Fruit fly (Drosophila melanogaster): Measurements from ENCODE around the gene CG12605.

Gene CG12605

DNA sequence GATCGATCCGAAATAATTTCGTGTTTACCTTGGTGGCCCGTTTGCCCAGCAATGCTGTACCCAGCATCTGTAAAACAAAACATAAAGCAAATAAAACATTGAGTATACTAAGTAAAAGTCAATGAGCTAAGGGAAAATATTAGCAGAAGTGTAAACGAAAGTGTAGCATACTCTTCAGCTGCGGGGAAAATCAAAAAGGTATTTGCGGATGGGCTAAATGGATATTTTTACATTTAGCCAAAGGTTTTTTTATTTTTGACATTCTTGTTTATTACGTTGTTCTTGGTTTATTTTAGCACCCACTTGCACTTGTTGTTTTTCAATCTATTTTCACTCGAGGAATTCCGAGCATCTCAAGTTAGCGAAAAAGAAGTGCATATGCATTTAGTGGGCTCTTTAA lies 33.6 kb downstream of the CG12605 start:
- TF ChIP-seq Awh (GFP tag; IDR thresholded peaks at IDR 0.05) = no peak
- TF ChIP-seq bsh (GFP tag; optimal IDR thresholded peaks at IDR 0.05) = peak in 1 of 2 experiments; percentile 18
- peak; percentile 15 for TF ChIP-seq CG9437 (GFP tag; optimal IDR thresholded peaks at IDR 0.05)
- TF ChIP-seq PHDP (tag; optimal IDR thresholded peaks at IDR 0.05) = peak; percentile 20
- no peak for TF ChIP-seq btn (GFP tag; optimal IDR thresholded peaks at IDR 0.05)
- TF ChIP-seq sens (GFP tag) = peak; percentile 84
- TF ChIP-seq pros (GFP tag; optimal IDR thresholded peaks at IDR 0.05) = no peak
- TF ChIP-seq CG12769 (tag; optimal IDR thresholded peaks at IDR 0.05) = no peak
- no peak for TF ChIP-seq CG6272 (GFP tag; IDR thresholded peaks at IDR 0.05)
- TF ChIP-seq HLH4C (GFP tag; IDR thresholded peaks at IDR 0.05; ENCODE audit: partially characterized antibody) = 0 out of 3 replicates have a peak, but pooled peaks have one; percentile 33
- 0 out of 3 replicates have a peak, but pooled peaks have one; percentile 43 for TF ChIP-seq ci (GFP tag; IDR thresholded peaks at IDR 0.05)
- peak; percentile 37 for TF ChIP-seq tio (GFP tag; optimal IDR thresholded peaks at IDR 0.05)
- TF ChIP-seq dan (GFP tag; IDR thresholded peaks at IDR 0.05) = no peak
- peak; percentile 31; the same call in 1 of the 2 replicates for TF ChIP-seq Bgb (GFP tag; IDR thresholded peaks at IDR 0.05; ENCODE audit: partially characterized antibody)
- no peak for TF ChIP-seq slbo (GFP tag; IDR thresholded peaks at IDR 0.05)
- peak; percentile 2 for TF ChIP-seq CG17359 (tag; optimal IDR thresholded peaks at IDR 0.05)
- no peak for TF ChIP-seq ap (GFP tag; IDR thresholded peaks at IDR 0.05)
- TF ChIP-seq CG17568 (GFP tag; optimal IDR thresholded peaks at IDR 0.05) = peak; percentile 16
- peak; percentile 26 for TF ChIP-seq CG12659 (GFP tag; optimal IDR thresholded peaks at IDR 0.05)
- no peak for TF ChIP-seq CG10654 (GFP tag; optimal IDR thresholded peaks at IDR 0.05)
- TF ChIP-seq sug (tag; optimal IDR thresholded peaks at IDR 0.05) = no peak
- peak; percentile 30 for TF ChIP-seq CTCF (GFP tag; optimal IDR thresholded peaks at IDR 0.05)
- peak; percentile 29 for TF ChIP-seq BtbVII (GFP tag; optimal IDR thresholded peaks at IDR 0.05)
- TF ChIP-seq Blimp-1 (GFP tag; optimal IDR thresholded peaks at IDR 0.05) = peak; percentile 29
- no peak for TF ChIP-seq D19A (tag; optimal IDR thresholded peaks at IDR 0.05)
- peak; percentile 79; the same call in 1 of the 3 replicates for TF ChIP-seq CG2199 (GFP tag; IDR thresholded peaks at IDR 0.05)
- no peak for TF ChIP-seq ERR (GFP tag; optimal IDR thresholded peaks at IDR 0.05)
- TF ChIP-seq Asciz (GFP tag; optimal IDR thresholded peaks at IDR 0.05) = peak; percentile 8
- TF ChIP-seq ATbp (GFP tag; optimal IDR thresholded peaks at IDR 0.05) = peak; percentile 26
- no peak for TF ChIP-seq oc (tag; optimal IDR thresholded peaks at IDR 0.05)

DNA sequence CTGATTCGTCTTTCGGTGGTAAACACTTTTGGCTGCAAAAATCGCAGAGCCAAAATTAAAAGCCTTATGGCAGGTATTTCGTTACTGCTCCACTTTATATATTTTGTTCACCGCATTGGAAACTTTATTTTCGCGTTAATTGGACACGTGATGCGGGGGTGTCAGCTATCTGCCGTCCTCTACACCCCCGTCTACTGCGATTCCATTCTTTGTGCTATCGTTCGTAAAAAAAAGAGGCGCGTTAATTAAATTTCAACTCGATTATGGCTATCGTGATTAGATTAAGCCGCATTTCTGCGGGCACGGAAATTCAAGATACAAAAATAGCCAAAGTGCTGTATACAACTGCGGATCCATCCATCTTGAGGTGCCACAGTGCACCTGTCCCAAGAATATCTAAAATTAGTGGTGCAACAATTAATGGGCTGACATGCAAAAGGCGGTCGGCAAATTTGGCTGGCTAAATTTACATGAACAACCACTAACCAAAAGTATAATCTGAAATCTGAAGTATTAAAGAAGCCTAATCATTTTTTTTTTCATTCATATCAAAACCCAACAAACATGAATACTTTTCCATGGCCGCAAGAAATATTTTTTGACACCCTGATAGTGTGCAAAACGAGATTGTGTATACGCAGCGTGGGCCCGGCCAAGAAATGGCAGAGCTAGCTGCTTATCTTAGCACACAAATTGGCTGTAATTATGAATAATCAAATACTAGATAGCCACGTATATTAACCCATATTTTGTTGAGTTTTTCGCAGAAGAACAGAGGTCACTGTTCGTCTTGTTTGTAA lies 34.4 kb downstream of the CG12605 start:
- TF ChIP-seq sd (tag; optimal IDR thresholded peaks at IDR 0.05) (peak; percentile 80), Atf6 (GFP tag; IDR thresholded peaks at IDR 0.05) (no peak), mirr (GFP tag; optimal IDR thresholded peaks at IDR 0.05) (peak; percentile 66), lola (GFP tag; optimal IDR thresholded peaks at IDR 0.05) (no peak), Mad (GFP tag; optimal IDR thresholded peaks at IDR 0.05) (no peak), Deaf1 (tag; optimal IDR thresholded peaks at IDR 0.05) (no peak), CG14014 (GFP tag; IDR thresholded peaks at IDR 0.05) (no peak), CG1233 (GFP tag; optimal IDR thresholded peaks at IDR 0.05) (no peak), CG8924 (tag; optimal IDR thresholded peaks at IDR 0.05) (no peak), gro (GFP tag; optimal IDR thresholded peaks at IDR 0.05) (no peak), ttk (GFP tag; IDR thresholded peaks at IDR 0.05) (no peak), sug (tag; optimal IDR thresholded peaks at IDR 0.05) (peak; percentile 79), grn (GFP tag; optimal IDR thresholded peaks at IDR 0.05) (peak; percentile 85), CG7372 (GFP tag; IDR thresholded peaks at IDR 0.05) (no peak), CG10543 (GFP tag; optimal IDR thresholded peaks at IDR 0.05) (peak; percentile 10), tin (GFP tag; optimal IDR thresholded peaks at IDR 0.05) (no peak), Camta (GFP tag; optimal IDR thresholded peaks at IDR 0.05) (no peak), chinmo (GFP tag; IDR thresholded peaks at IDR 0.05; ENCODE audit: partially characterized antibody) (0 out of 4 replicates have a peak, but pooled peaks have one; percentile 37), Doc3 (GFP tag; IDR thresholded peaks at IDR 0.05; ENCODE audit: partially characterized antibody) (no peak), dati (GFP tag; IDR thresholded peaks at IDR 0.05) (no peak), ab (GFP tag; optimal IDR thresholded peaks at IDR 0.05) (no peak)
